Fruit fly (Drosophila melanogaster): ENCODE measurements around the gene CG32669.

CG32669 gene

dm6 chrX:10801827-10802456 is 42.9 kb downstream of the CG32669 start (continued):
- TF ChIP-seq tll (GFP tag; optimal IDR thresholded peaks at IDR 0.05) (peak in 1 of 2 experiments; percentile 61), CG2199 (GFP tag; IDR thresholded peaks at IDR 0.05) (peak; percentile 47; the same call in 1 of the 3 replicates), CG4617 (GFP tag; optimal IDR thresholded peaks at IDR 0.05; ENCODE audit: borderline replicate concordance) (no peak), cg (GFP tag; optimal IDR thresholded peaks at IDR 0.05) (peak; percentile 41), Nf-YB (GFP tag; optimal IDR thresholded peaks at IDR 0.05) (peak; percentile 76), CG3838 (GFP tag; optimal IDR thresholded peaks at IDR 0.05) (peak; percentile 28), CG6654 (GFP tag; optimal IDR thresholded peaks at IDR 0.05) (peak; percentile 95), CG9437 (GFP tag; optimal IDR thresholded peaks at IDR 0.05) (no peak), Dek (tag; optimal IDR thresholded peaks at IDR 0.05) (no peak)

dm6 chrX:10801033-10801432 is 43.8 kb downstream of the CG32669 start:
- TF ChIP-seq fd102C (GFP tag; optimal IDR thresholded peaks at IDR 0.05): no peak
- TF ChIP-seq CG15073 (GFP tag; optimal IDR thresholded peaks at IDR 0.05): no peak
- no peak for TF ChIP-seq unc-4 (GFP tag; IDR thresholded peaks at IDR 0.05; ENCODE audit: partially characterized antibody)
- no peak for TF ChIP-seq CG3407 (GFP tag; optimal IDR thresholded peaks at IDR 0.05)
- no peak for TF ChIP-seq CG11560 (tag; IDR thresholded peaks at IDR 0.05)
- TF ChIP-seq sd (tag; optimal IDR thresholded peaks at IDR 0.05): peak; percentile 93
- TF ChIP-seq crol (GFP tag; IDR thresholded peaks at IDR 0.05): peak; percentile 31; the same call in 1 of the 2 replicates
- TF ChIP-seq CoRest (tag; optimal IDR thresholded peaks at IDR 0.05): no peak
- TF ChIP-seq CG7839 (tag; optimal IDR thresholded peaks at IDR 0.05): no peak
- TF ChIP-seq MESR4 (GFP tag; optimal IDR thresholded peaks at IDR 0.05): no peak
- no peak for TF ChIP-seq wdn (GFP tag; IDR thresholded peaks at IDR 0.05)
- TF ChIP-seq CG6175 (GFP tag; IDR thresholded peaks at IDR 0.05): no peak
- TF ChIP-seq CG6813 (GFP tag; optimal IDR thresholded peaks at IDR 0.05): no peak
- TF ChIP-seq H2.0 (GFP tag; IDR thresholded peaks at IDR 0.05): no peak
- no peak for TF ChIP-seq abd-A (tag; optimal IDR thresholded peaks at IDR 0.05)
- no peak for TF ChIP-seq CG9215 (GFP tag; IDR thresholded peaks at IDR 0.05)
- no peak for TF ChIP-seq danr (GFP tag; IDR thresholded peaks at IDR 0.05)
- no peak for TF ChIP-seq CG1529 (GFP tag; optimal IDR thresholded peaks at IDR 0.05)
- TF ChIP-seq eve (GFP tag; optimal IDR thresholded peaks at IDR 0.05): peak in 1 of 2 experiments; percentile 4
- TF ChIP-seq hb (GFP tag; IDR thresholded peaks at IDR 0.05; ENCODE audit: partially characterized antibody): no peak
- no peak for TF ChIP-seq Lpt (GFP tag; optimal IDR thresholded peaks at IDR 0.05)
- no peak for TF ChIP-seq chn (GFP tag; optimal IDR thresholded peaks at IDR 0.05)
- TF ChIP-seq cwo (GFP tag; optimal IDR thresholded peaks at IDR 0.05): no peak
- TF ChIP-seq grn (GFP tag; optimal IDR thresholded peaks at IDR 0.05): no peak
- TF ChIP-seq Meics (GFP tag; optimal IDR thresholded peaks at IDR 0.05): no peak
- no peak for TF ChIP-seq pfk (GFP tag; optimal IDR thresholded peaks at IDR 0.05)
- no peak for TF ChIP-seq Nf-YB (GFP tag; optimal IDR thresholded peaks at IDR 0.05)
- no peak for TF ChIP-seq disco-r (GFP tag; optimal IDR thresholded peaks at IDR 0.05)
- TF ChIP-seq hbn (GFP tag; IDR thresholded peaks at IDR 0.05; ENCODE audit: partially characterized antibody): no peak
- TF ChIP-seq sr (GFP tag; IDR thresholded peaks at IDR 0.05): no peak
- TF ChIP-seq dysf (GFP tag; IDR thresholded peaks at IDR 0.05): no peak
- 0 out of 2 replicates have a peak, but pooled peaks have one; percentile 30 for TF ChIP-seq Drgx (GFP tag; IDR thresholded peaks at IDR 0.05)
- TF ChIP-seq CG3163 (GFP tag; optimal IDR thresholded peaks at IDR 0.05): peak; percentile 85
- peak in 1 of 3 experiments; percentile 95 for TF ChIP-seq Stat92E (GFP tag; optimal IDR thresholded peaks at IDR 0.05)
- no peak for TF ChIP-seq knrl (GFP tag; IDR thresholded peaks at IDR 0.05; ENCODE audit: partially characterized antibody)
- no peak for TF ChIP-seq CG42726 (GFP tag; IDR thresholded peaks at IDR 0.05; ENCODE audit: partially characterized antibody)
- TF ChIP-seq CTCF (GFP tag; optimal IDR thresholded peaks at IDR 0.05): no peak
- TF ChIP-seq ranshi (GFP tag; IDR thresholded peaks at IDR 0.05): no peak
- TF ChIP-seq NC2β (GFP tag; optimal IDR thresholded peaks at IDR 0.05): no peak
- TF ChIP-seq Trl (optimal IDR thresholded peaks at IDR 0.05): peak; percentile 38 to 46
- TF ChIP-seq Trl (GFP tag; optimal IDR thresholded peaks at IDR 0.05): no peak

Data from whole organism, embryonic.